Fruit fly (Drosophila melanogaster) whole organism, embryonic: ENCODE results near the gene Bx42.

Experiments
- Adf1 ChIP-seq: fragments of 200-800 bp; sonication (Bioruptor generic); IDR thresholded peaks from 2 replicates; pipeline ENCODE4 v1.3.6; 2022; ENCODE audit warnings: missing biosample characterization, missing genetic modification characterization
- CG10543 ChIP-seq: fragments of 200-800 bp; sonication (Bioruptor generic); optimal IDR thresholded peaks from 3 replicates; lab custom pipeline; 2017; ENCODE audit warnings: missing biosample characterization, mild to moderate bottlenecking, missing genetic modification characterization, moderate library complexity
- CG10565 ChIP-seq: fragments of 200-800 bp; sonication (Bioruptor generic); optimal IDR thresholded peaks from 3 replicates; lab custom pipeline; 2016; ENCODE audit warnings: missing biosample characterization, mild to moderate bottlenecking, missing genetic modification characterization
- CG11398 ChIP-seq: fragments of 200-800 bp; sonication (Bioruptor generic); optimal IDR thresholded peaks from 2 replicates; lab custom pipeline; 2016; ENCODE audit warnings: missing biosample characterization, missing genetic modification characterization
- CG12769 ChIP-seq: fragments of 200-800 bp; sonication (Bioruptor generic); optimal IDR thresholded peaks from 2 replicates; lab custom pipeline; 2019; ENCODE audit warnings: missing biosample characterization, mild to moderate bottlenecking, missing genetic modification characterization, moderate library complexity
- CG13894 ChIP-seq: fragments of 200-800 bp; sonication (Bioruptor generic); optimal IDR thresholded peaks from 3 replicates; lab custom pipeline; 2018; ENCODE audit warnings: missing biosample characterization, mild to moderate bottlenecking, missing genetic modification characterization, moderate library complexity
- CG15479 ChIP-seq: fragments of 200-800 bp; sonication (Bioruptor generic); optimal IDR thresholded peaks from 3 replicates; lab custom pipeline; 2019; ENCODE audit warnings: missing biosample characterization, mild to moderate bottlenecking, missing genetic modification characterization, moderate library complexity
- CG15514 ChIP-seq: fragments of 200-800 bp; sonication (Bioruptor generic); optimal IDR thresholded peaks from 3 replicates; lab custom pipeline; 2017; ENCODE audit warnings: missing biosample characterization, missing genetic modification characterization, mild to moderate bottlenecking, moderate library complexity, missing genetic modification reagents
- CG15601 ChIP-seq: fragments of 200-800 bp; sonication (Bioruptor generic); optimal IDR thresholded peaks from 3 replicates; lab custom pipeline; 2019; ENCODE audit warnings: missing biosample characterization, mild to moderate bottlenecking, missing genetic modification characterization, moderate library complexity
- CG1647 ChIP-seq: fragments of 200-800 bp; sonication (Bioruptor generic); optimal IDR thresholded peaks from 3 replicates; lab custom pipeline; 2016; ENCODE audit warnings: missing biosample characterization, missing genetic modification characterization
- CG32532 ChIP-seq: fragments of 200-800 bp; sonication (Bioruptor generic); IDR thresholded peaks from 2 replicates; pipeline ENCODE4 v1.3.6; 2022; ENCODE audit warnings: missing biosample characterization, missing genetic modification characterization
- CG34224 ChIP-seq: fragments of 200-800 bp; sonication (Bioruptor generic); IDR thresholded peaks from 3 replicates; pipeline ENCODE4 v1.3.6; 2022; ENCODE audit warnings: missing biosample characterization, missing genetic modification characterization; ENCODE audit not compliant: partially characterized antibody
- CG34376 ChIP-seq: fragments of 200-800 bp; sonication (Bioruptor generic); optimal IDR thresholded peaks from 2 replicates; lab custom pipeline; 2018; ENCODE audit warnings: missing biosample characterization, mild to moderate bottlenecking, missing genetic modification characterization
- CG6175 ChIP-seq: fragments of 200-800 bp; sonication (Bioruptor generic); IDR thresholded peaks from 3 replicates; pipeline ENCODE4 v1.3.6; 2022; ENCODE audit warnings: missing biosample characterization, missing genetic modification characterization
- CG7987 ChIP-seq: fragments of 200-800 bp; sonication (Bioruptor generic); optimal IDR thresholded peaks from 2 replicates; lab custom pipeline; 2018; ENCODE audit warnings: missing biosample characterization, mild to moderate bottlenecking, missing genetic modification characterization, moderate library complexity
- CG8290 ChIP-seq, 3 experiments: fragments of 200-800 bp; sonication (Bioruptor generic); optimal IDR thresholded peaks; 2 replicates each; lab custom pipeline; 2016 to 2019; ENCODE audit warnings: missing biosample characterization in 3 of 3, missing genetic modification characterization in 3 of 3, mild to moderate bottlenecking in 2 of 3, moderate library complexity in 1 of 3
- CG8924 ChIP-seq: fragments of 200-800 bp; optimal IDR thresholded peaks from 3 replicates; lab custom pipeline; 2019; ENCODE audit warnings: missing biosample characterization, mild to moderate bottlenecking, missing genetic modification characterization, moderate library complexity
- CG9932 ChIP-seq: fragments of 200-800 bp; sonication (Bioruptor generic); IDR thresholded peaks from 2 replicates; pipeline ENCODE4 v1.3.6; 2022; ENCODE audit warnings: missing biosample characterization, missing genetic modification characterization
- CrebB ChIP-seq: fragments of 200-800 bp; sonication (Bioruptor generic); optimal IDR thresholded peaks from 3 replicates; lab custom pipeline; 2018; ENCODE audit warnings: missing biosample characterization, mild to moderate bottlenecking, missing genetic modification characterization
- Deaf1 ChIP-seq: fragments of 200-800 bp; optimal IDR thresholded peaks from 3 replicates; lab custom pipeline; 2019; ENCODE audit warnings: missing biosample characterization, mild to moderate bottlenecking, missing genetic modification characterization, moderate library complexity
- Fer1 ChIP-seq: fragments of 200-800 bp; sonication (Bioruptor generic); optimal IDR thresholded peaks from 2 replicates; lab custom pipeline; 2017; ENCODE audit warnings: missing biosample characterization, mild to moderate bottlenecking, missing genetic modification characterization
- Hmr ChIP-seq: fragments of 200-800 bp; sonication (Bioruptor generic); optimal IDR thresholded peaks from 3 replicates; lab custom pipeline; 2017; ENCODE audit warnings: mild to moderate bottlenecking, missing biosample characterization, missing genetic modification reagents, missing genetic modification characterization
- Jarid2 ChIP-seq: fragments of 200-800 bp; sonication (Bioruptor generic); optimal IDR thresholded peaks from 3 replicates; lab custom pipeline; 2017; ENCODE audit warnings: mild to moderate bottlenecking, missing biosample characterization, missing genetic modification reagents, missing genetic modification characterization
- MTF-1 ChIP-seq: fragments of 200-800 bp; sonication (Bioruptor generic); optimal IDR thresholded peaks from 2 replicates; lab custom pipeline; 2018; ENCODE audit warnings: missing biosample characterization, mild to moderate bottlenecking, missing genetic modification characterization, borderline replicate concordance
- Pdp1 ChIP-seq, 2 experiments: fragments of 200-800 bp; sonication (Bioruptor generic); optimal IDR thresholded peaks; 3 replicates each; lab custom pipeline; 2016; ENCODE audit warnings: missing biosample characterization in 2 of 2, missing genetic modification characterization in 2 of 2, mild to moderate bottlenecking in 1 of 2, moderate library complexity in 1 of 2
- Side ChIP-seq: fragments of 200-800 bp; sonication (Bioruptor generic); optimal IDR thresholded peaks from 2 replicates; lab custom pipeline; 2016; ENCODE audit warnings: missing biosample characterization, missing genetic modification characterization
- Vsx1 ChIP-seq: fragments of 200-800 bp; sonication (Bioruptor generic); optimal IDR thresholded peaks from 2 replicates; lab custom pipeline; 2017; ENCODE audit warnings: missing biosample characterization, mild to moderate bottlenecking, missing genetic modification characterization, missing genetic modification reagents
- ap ChIP-seq: fragments of 200-800 bp; sonication (Bioruptor generic); IDR thresholded peaks from 2 replicates; pipeline ENCODE4 v1.3.6; 2022; ENCODE audit warnings: missing biosample characterization, missing genetic modification characterization
- bsh ChIP-seq, 2 experiments: fragments of 200-800 bp; sonication (Bioruptor generic); optimal IDR thresholded peaks; 2 replicates each; lab custom pipeline; 2017 to 2018; ENCODE audit warnings: mild to moderate bottlenecking in 2 of 2, missing biosample characterization in 2 of 2, missing genetic modification characterization in 2 of 2, moderate library complexity in 1 of 2
- chinmo ChIP-seq: fragments of 200-800 bp; sonication (Bioruptor generic); IDR thresholded peaks from 4 replicates; pipeline ENCODE4 v1.3.6; 2022; ENCODE audit warnings: missing biosample characterization, missing genetic modification characterization; ENCODE audit not compliant: partially characterized antibody
- chm ChIP-seq: fragments of 200-800 bp; sonication (Bioruptor generic); IDR thresholded peaks from 2 replicates; pipeline ENCODE4 v1.3.6; 2022; ENCODE audit warnings: missing biosample characterization, missing genetic modification characterization
- corto ChIP-seq: fragments of 200-800 bp; sonication (Bioruptor generic); optimal IDR thresholded peaks from 2 replicates; lab custom pipeline; 2016; ENCODE audit warnings: missing biosample characterization, mild to moderate bottlenecking, missing genetic modification characterization, moderate library complexity
- disco-r ChIP-seq: fragments of 200-800 bp; sonication (Bioruptor generic); optimal IDR thresholded peaks from 2 replicates; lab custom pipeline; 2016; ENCODE audit warnings: missing biosample characterization, missing genetic modification characterization
- dm ChIP-seq: fragments of 200-800 bp; sonication (Bioruptor generic); optimal IDR thresholded peaks from 3 replicates; lab custom pipeline; 2016; ENCODE audit warnings: missing biosample characterization, missing genetic modification characterization
- fru ChIP-seq: fragments of >200 bp; optimal IDR thresholded peaks from 2 replicates; lab custom pipeline; 2017
- gro ChIP-seq: fragments of 200-800 bp; sonication (Bioruptor generic); optimal IDR thresholded peaks from 2 replicates; lab custom pipeline; 2016; ENCODE audit warnings: missing biosample characterization, missing genetic modification characterization
- hkb ChIP-seq, 2 experiments: fragments of 200-800 bp in 1 of 2; fragments of >200 bp in 1 of 2; sonication (Bioruptor generic) in 1 of 2; IDR thresholded peaks in 1 of 2; optimal IDR thresholded peaks in 1 of 2; 2 replicates each; pipeline versions ENCODE4 v1.3.6 to Lab custom; 2017 to 2022; ENCODE audit warnings: missing biosample characterization in 1 of 2, missing genetic modification characterization in 1 of 2
- jing ChIP-seq: fragments of 200-800 bp; sonication (Bioruptor generic); optimal IDR thresholded peaks from 2 replicates; lab custom pipeline; 2018; ENCODE audit warnings: missing biosample characterization, mild to moderate bottlenecking, missing genetic modification characterization
- maf-S ChIP-seq: fragments of 200-800 bp; sonication (Bioruptor generic); optimal IDR thresholded peaks from 2 replicates; lab custom pipeline; 2016; ENCODE audit warnings: missing biosample characterization, missing genetic modification characterization
- p53 ChIP-seq: fragments of 200-800 bp; sonication (Bioruptor generic); optimal IDR thresholded peaks from 2 replicates; lab custom pipeline; 2016; ENCODE audit warnings: missing biosample characterization, missing genetic modification characterization
- phol ChIP-seq: fragments of 200-800 bp; sonication (Bioruptor generic); optimal IDR thresholded peaks from 3 replicates; lab custom pipeline; 2018; ENCODE audit warnings: missing biosample characterization, mild to moderate bottlenecking, missing genetic modification characterization, moderate library complexity
- pnt ChIP-seq: fragments of 200-800 bp; sonication (Bioruptor generic); optimal IDR thresholded peaks from 3 replicates; lab custom pipeline; 2016; ENCODE audit warnings: missing biosample characterization, missing genetic modification characterization
- rib ChIP-seq: fragments of 200-800 bp; sonication (Bioruptor generic); IDR thresholded peaks from 2 replicates; pipeline ENCODE4 v1.3.6; 2022; ENCODE audit warnings: missing biosample characterization, missing genetic modification characterization
- sens ChIP-seq: fragments of 200-800 bp; sonication (Bioruptor generic); peaks from one replicate; lab custom pipeline; 2016; ENCODE audit warnings: missing biosample characterization, missing genetic modification characterization
- sob ChIP-seq: fragments of 200-800 bp; sonication (Bioruptor generic); IDR thresholded peaks from 2 replicates; pipeline ENCODE4 v1.3.6; 2022; ENCODE audit warnings: missing biosample characterization, missing genetic modification characterization
- trem ChIP-seq: fragments of 200-800 bp; optimal IDR thresholded peaks from 3 replicates; lab custom pipeline; 2019; ENCODE audit warnings: missing biosample characterization, mild to moderate bottlenecking, missing genetic modification characterization, moderate library complexity
- vvl ChIP-seq: fragments of 200-800 bp; sonication (Bioruptor generic); IDR thresholded peaks from 2 replicates; pipeline ENCODE4 v1.3.6; 2022; ENCODE audit warnings: missing biosample characterization, missing genetic modification characterization
- zen ChIP-seq: fragments of 200-800 bp; sonication (Bioruptor generic); optimal IDR thresholded peaks from 3 replicates; lab custom pipeline; 2018; ENCODE audit warnings: missing biosample characterization, mild to moderate bottlenecking, missing genetic modification characterization, moderate library complexity
- zfh1 ChIP-seq: fragments of 200-800 bp; sonication (Bioruptor generic); IDR thresholded peaks from 3 replicates; pipeline ENCODE4 v1.3.6; 2022; ENCODE audit warnings: missing biosample characterization, missing genetic modification characterization

The Bx42 gene

DNA sequence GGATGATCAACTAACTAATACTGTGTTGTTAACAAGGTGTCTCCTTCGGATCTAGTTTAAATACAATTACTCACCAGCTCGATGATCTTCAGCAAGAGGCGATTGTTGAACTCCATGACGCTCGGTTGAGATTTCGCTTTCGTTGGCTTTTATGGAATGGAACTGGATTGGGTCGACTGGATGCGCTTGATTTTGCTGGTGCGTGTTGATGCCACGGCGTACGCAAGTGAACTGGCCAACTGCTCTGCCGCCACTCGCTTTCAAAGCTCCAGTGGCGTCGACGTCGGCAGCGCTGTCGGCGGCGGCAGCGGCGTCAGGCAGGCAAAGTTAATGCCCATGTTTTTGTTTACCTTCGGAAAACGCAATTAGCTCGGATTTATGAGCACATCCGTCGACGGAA lies 28.1 kb downstream of the Bx42 start, which contains the start of gene CG44325 (continued):
- TF ChIP-seq ap (GFP tag; lab: Robert Waterston, UW) (peak; percentile 30; the same call in 1 of the 2 replicates), phol (no peak), CG11398 (GFP tag; lab: Kevin White, UChicago) (peak; percentile 16), CG8290 (GFP tag; optimal IDR thresholded peaks at IDR 0.05; lab: Kevin White, UChicago) (no peak), CG8290 (tag; optimal IDR thresholded peaks at IDR 0.05; lab: Kevin White, UChicago) (peak in 1 of 2 experiments; percentile 70), CG15514 (peak; percentile 34), rib (GFP tag; lab: Robert Waterston, UW) (0 out of 2 replicates have a peak, but pooled peaks have one; percentile 37), corto (no peak), Hmr (GFP tag; lab: Kevin White, UChicago) (peak; percentile 46), chm (peak; percentile 75), CG32532 (GFP tag; lab: Robert Waterston, UW) (peak; percentile 44; the same call in 1 of the 2 replicates), CG10565 (GFP tag; lab: Kevin White, UChicago) (no peak), CG34376 (GFP tag; lab: Kevin White, UChicago) (peak; percentile 31), maf-S (no peak), CG13894 (peak; percentile 45), CG9932 (GFP tag; lab: Robert Waterston, UW) (0 out of 2 replicates have a peak, but pooled peaks have one; percentile 15), Vsx1 (GFP tag; lab: Kevin White, UChicago) (peak; percentile 25), trem (tag; lab: Kevin White, UChicago) (no peak), CG34224 (GFP tag; lab: Robert Waterston, UW) (no peak), vvl (GFP tag; lab: Robert Waterston, UW) (peak; percentile 58; the same call in 1 of the 2 replicates), sob (GFP tag; lab: Robert Waterston, UW) (0 out of 2 replicates have a peak, but pooled peaks have one; percentile 8), sens (GFP tag; lab: Kevin White, UChicago) (peak; percentile 63), p53 (GFP tag; lab: Kevin White, UChicago) (no peak), zen (tag; lab: Kevin White, UChicago) (no peak), gro (GFP tag; lab: Kevin White, UChicago) (peak; percentile 48), CG15601 (tag; lab: Kevin White, UChicago) (peak; percentile 11), CrebB (tag; lab: Kevin White, UChicago) (peak; percentile 11), chinmo (GFP tag; lab: Robert Waterston, UW) (peak; percentile 57; the same call in 2 of the 4 replicates), CG1647 (no peak), Jarid2 (peak; percentile 74), zfh1 (GFP tag; lab: Robert Waterston, UW) (no peak), disco-r (GFP tag; lab: Kevin White, UChicago) (no peak), jing (no peak), Fer1 (GFP tag; lab: Kevin White, UChicago) (peak; percentile 32), Pdp1 (GFP tag; optimal IDR thresholded peaks at IDR 0.05; lab: Kevin White, UChicago) (peak in 1 of 2 experiments; percentile 12), CG12769 (peak; percentile 72), bsh (GFP tag; optimal IDR thresholded peaks at IDR 0.05; lab: Kevin White, UChicago) (peak in 1 of 2 experiments; percentile 33), Side (no peak), CG10543 (peak; percentile 23), MTF-1 (GFP tag; lab: Kevin White, UChicago) (peak; percentile 32), fru (lab: Kevin White, UChicago) (no peak), CG7987 (peak; percentile 53), dm (GFP tag; lab: Kevin White, UChicago) (no peak), CG6175 (peak; percentile 65; the same call in 1 of the 3 replicates), Adf1 (GFP tag; lab: Robert Waterston, UW) (peak; percentile 96), hkb (optimal IDR thresholded peaks at IDR 0.05; lab: Kevin White, UChicago) (no peak), hkb (GFP tag; IDR thresholded peaks at IDR 0.05; lab: Robert Waterston, UW) (peak; percentile 44; the same call in 1 of the 2 replicates), Deaf1 (tag; lab: Kevin White, UChicago) (peak; percentile 13), CG15479 (GFP tag; lab: Kevin White, UChicago) (no peak), pnt (no peak), CG8924 (peak; percentile 15)
